Fruit fly (Drosophila melanogaster): Measurements from ENCODE around the gene Smyd5.

The Smyd5 gene

DNA sequence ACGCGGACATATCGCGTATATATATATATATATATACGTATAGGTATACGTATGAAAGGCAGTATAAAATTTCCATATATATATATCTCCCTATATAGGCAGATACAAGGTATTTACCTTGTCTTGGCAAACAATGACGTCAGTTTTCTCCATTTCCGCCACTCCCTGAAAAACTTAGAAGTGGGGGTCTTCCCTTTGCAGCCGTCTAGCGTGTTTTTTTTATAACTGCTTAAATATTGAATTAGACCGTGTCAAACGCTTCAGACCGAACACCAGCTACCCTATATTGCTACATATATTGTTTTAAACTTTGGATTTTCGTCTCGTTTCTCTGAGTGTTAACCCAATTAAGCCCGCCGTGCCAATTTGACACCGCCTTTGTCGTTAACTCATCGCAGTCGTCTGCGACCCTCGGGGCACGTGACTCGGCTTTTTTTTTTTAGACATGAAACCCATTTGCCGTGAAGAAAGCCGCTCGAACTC lies 41.9 kb downstream of the Smyd5 start (continued):
- peak in 1 of 2 experiments; percentile 20 for TF ChIP-seq Pdp1 (GFP tag; optimal IDR thresholded peaks at IDR 0.05)
- no peak for TF ChIP-seq CG18262 (tag; optimal IDR thresholded peaks at IDR 0.05)
- no peak for TF ChIP-seq CG11398 (GFP tag; optimal IDR thresholded peaks at IDR 0.05)
- peak; percentile 30 for TF ChIP-seq dmrt99B (tag; optimal IDR thresholded peaks at IDR 0.05)
- no peak for TF ChIP-seq MTF-1 (GFP tag; optimal IDR thresholded peaks at IDR 0.05; ENCODE audit: borderline replicate concordance)
- TF ChIP-seq CG14860 (GFP tag; IDR thresholded peaks at IDR 0.05; ENCODE audit: partially characterized antibody), result no peak
- TF ChIP-seq Neu2 (GFP tag; optimal IDR thresholded peaks at IDR 0.05; ENCODE audit: borderline replicate concordance), result no peak
- TF ChIP-seq salm (tag; optimal IDR thresholded peaks at IDR 0.05), result no peak
- no peak for TF ChIP-seq E2f1 (GFP tag; IDR thresholded peaks at IDR 0.05)
- no peak for TF ChIP-seq lola (GFP tag; optimal IDR thresholded peaks at IDR 0.05)
- no peak for TF ChIP-seq Myb (GFP tag; optimal IDR thresholded peaks at IDR 0.05)
- TF ChIP-seq CG10274 (GFP tag; optimal IDR thresholded peaks at IDR 0.05), result no peak
- no peak for TF ChIP-seq CG8944 (GFP tag; optimal IDR thresholded peaks at IDR 0.05)
- TF ChIP-seq lbe (GFP tag; optimal IDR thresholded peaks at IDR 0.05), result no peak
- TF ChIP-seq kay (GFP tag; optimal IDR thresholded peaks at IDR 0.05), result no peak
- peak; percentile 72 for TF ChIP-seq CG32532 (GFP tag; IDR thresholded peaks at IDR 0.05)
- peak; percentile 38; the same call in 1 of the 2 replicates for TF ChIP-seq danr (GFP tag; IDR thresholded peaks at IDR 0.05)
- TF ChIP-seq Awh (GFP tag; IDR thresholded peaks at IDR 0.05), result peak; percentile 50; the same call in 1 of the 2 replicates
- peak; percentile 66 for TF ChIP-seq Hmr (GFP tag; optimal IDR thresholded peaks at IDR 0.05)
- TF ChIP-seq grn (GFP tag; optimal IDR thresholded peaks at IDR 0.05), result no peak
- no peak for TF ChIP-seq fd96Cb (tag; optimal IDR thresholded peaks at IDR 0.05)
- TF ChIP-seq CG3726 (GFP tag; IDR thresholded peaks at IDR 0.05), result no peak
- no peak for TF ChIP-seq CG10462 (GFP tag; optimal IDR thresholded peaks at IDR 0.05)
- peak; percentile 37 for TF ChIP-seq lmd (GFP tag; IDR thresholded peaks at IDR 0.05)
- TF ChIP-seq CG12942 (GFP tag; optimal IDR thresholded peaks at IDR 0.05), result no peak
- no peak for TF ChIP-seq CG4820 (GFP tag; optimal IDR thresholded peaks at IDR 0.05)
- TF ChIP-seq phol (tag; optimal IDR thresholded peaks at IDR 0.05), result no peak
- TF ChIP-seq Meics (GFP tag; optimal IDR thresholded peaks at IDR 0.05), result peak; percentile 50
- no peak for TF ChIP-seq CG7745 (tag; optimal IDR thresholded peaks at IDR 0.05)
- peak; percentile 33 for TF ChIP-seq scrt (GFP tag; optimal IDR thresholded peaks at IDR 0.05)
- TF ChIP-seq ac (GFP tag; optimal IDR thresholded peaks at IDR 0.05), result no peak
- peak; percentile 13 for TF ChIP-seq Xbp1 (GFP tag; optimal IDR thresholded peaks at IDR 0.05)
- peak; percentile 21 for TF ChIP-seq Hand (GFP tag; optimal IDR thresholded peaks at IDR 0.05)
- peak; percentile 12 for TF ChIP-seq CG15269 (tag; optimal IDR thresholded peaks at IDR 0.05)
- no peak for TF ChIP-seq Nf-YC (tag; optimal IDR thresholded peaks at IDR 0.05)
- no peak for TF ChIP-seq CG34376 (GFP tag; optimal IDR thresholded peaks at IDR 0.05)
- TF ChIP-seq Eip74EF (GFP tag; optimal IDR thresholded peaks at IDR 0.05), result peak in 1 of 2 experiments; percentile 16
- TF ChIP-seq trem (tag; optimal IDR thresholded peaks at IDR 0.05), result no peak
- TF ChIP-seq dm (GFP tag; optimal IDR thresholded peaks at IDR 0.05), result no peak
- no peak for TF ChIP-seq Dip2 (GFP tag; IDR thresholded peaks at IDR 0.05)
- TF ChIP-seq HmgD (GFP tag; optimal IDR thresholded peaks at IDR 0.05), result no peak
- no peak for TF ChIP-seq sc (optimal IDR thresholded peaks at IDR 0.05)
- TF ChIP-seq sc (GFP tag; optimal IDR thresholded peaks at IDR 0.05), result no peak
- no peak for TF ChIP-seq az2 (GFP tag; optimal IDR thresholded peaks at IDR 0.05)
- peak; percentile 44 for TF ChIP-seq CG6683 (GFP tag; optimal IDR thresholded peaks at IDR 0.05)
- no peak for TF ChIP-seq ftz-f1 (GFP tag; optimal IDR thresholded peaks at IDR 0.05)
- TF ChIP-seq CG31224 (GFP tag; IDR thresholded peaks at IDR 0.05), result no peak
- no peak for TF ChIP-seq CG12769 (tag; optimal IDR thresholded peaks at IDR 0.05)
- no peak for TF ChIP-seq CG4617 (GFP tag; optimal IDR thresholded peaks at IDR 0.05; ENCODE audit: borderline replicate concordance)
- TF ChIP-seq bbx (GFP tag; IDR thresholded peaks at IDR 0.05; ENCODE audit: partially characterized antibody), result no peak; the same call in 1 of the 2 replicates
